Worm (Caenorhabditis elegans): ENCODE data around the gene K03A11.4.

The K03A11.4 gene

ce11 chrX:13090665-13091064, 12.7 kb downstream of the K03A11.4 start, which contains the start of gene R03G8.3:
TSS of gene R03G8.3 (plus strand) at chrX:13090965.
- no peak for TF ChIP-seq unc-62 (GFP tag; optimal IDR thresholded peaks at IDR 0.05)

DNA sequence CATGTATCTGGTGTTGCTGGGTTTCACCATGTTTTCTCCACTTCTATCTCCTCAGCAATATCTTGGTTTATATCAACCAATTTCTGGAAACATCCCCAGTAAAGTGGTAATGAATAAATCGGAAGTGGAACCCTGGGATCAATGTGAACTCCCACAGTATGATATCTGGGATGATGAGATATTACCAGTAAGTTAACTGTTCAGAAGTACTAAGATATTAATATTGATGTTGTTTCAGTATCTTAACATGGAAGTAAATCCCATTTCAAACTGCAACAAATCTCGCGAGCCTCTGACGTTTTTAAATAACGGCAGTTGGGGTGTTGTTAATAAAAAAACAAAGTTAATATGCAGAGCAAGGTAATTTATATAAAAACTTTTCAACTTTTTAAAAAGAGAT, 13.2 kb downstream of the K03A11.4 start:
- no peak for TF ChIP-seq unc-62 (GFP tag; optimal IDR thresholded peaks at IDR 0.05)

DNA sequence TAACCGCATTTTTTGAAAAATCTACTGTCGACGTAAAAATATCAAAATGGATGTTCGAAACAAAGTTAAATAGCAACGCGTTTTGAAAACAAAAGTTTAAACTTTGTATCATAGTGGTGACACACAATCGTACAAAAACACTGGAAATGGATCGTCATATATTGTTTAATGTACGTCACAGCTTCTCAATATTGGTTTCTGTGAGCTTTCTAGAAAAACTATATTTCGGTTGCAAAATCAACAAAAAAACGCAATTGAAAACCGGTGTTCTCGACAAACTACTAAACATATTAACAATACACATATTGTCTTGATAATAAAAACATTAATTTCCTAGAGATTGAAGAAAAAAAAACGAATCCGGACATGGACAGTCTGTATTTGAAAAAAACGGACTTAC, 22.4 kb downstream of the K03A11.4 start, which contains the start of gene R03G8.6:
Gene R03G8.6 (minus strand): TSS at position 101 of the 400 bp plus-strand sequence.
- no peak for TF ChIP-seq unc-62 (GFP tag; optimal IDR thresholded peaks at IDR 0.05)

DNA sequence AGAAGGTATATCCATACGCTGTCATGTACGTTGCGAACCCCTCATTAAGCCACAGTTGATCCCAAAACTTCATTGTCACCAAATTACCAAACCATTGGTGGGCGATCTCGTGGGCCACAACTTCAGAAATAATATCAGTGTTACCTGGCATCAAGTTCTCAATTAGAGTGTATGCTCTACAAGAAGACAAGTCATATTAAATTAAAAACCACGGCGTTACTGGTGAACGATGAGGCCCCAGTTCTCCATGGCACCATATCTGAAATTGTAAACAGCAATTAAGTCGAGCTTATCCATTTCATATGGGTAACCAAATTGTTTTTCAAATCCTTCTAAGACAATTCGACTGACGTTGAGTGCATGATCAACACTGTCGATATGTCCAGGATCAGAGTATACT, 24.9 kb downstream of the K03A11.4 start:
- no peak for TF ChIP-seq unc-62 (GFP tag; optimal IDR thresholded peaks at IDR 0.05)

DNA sequence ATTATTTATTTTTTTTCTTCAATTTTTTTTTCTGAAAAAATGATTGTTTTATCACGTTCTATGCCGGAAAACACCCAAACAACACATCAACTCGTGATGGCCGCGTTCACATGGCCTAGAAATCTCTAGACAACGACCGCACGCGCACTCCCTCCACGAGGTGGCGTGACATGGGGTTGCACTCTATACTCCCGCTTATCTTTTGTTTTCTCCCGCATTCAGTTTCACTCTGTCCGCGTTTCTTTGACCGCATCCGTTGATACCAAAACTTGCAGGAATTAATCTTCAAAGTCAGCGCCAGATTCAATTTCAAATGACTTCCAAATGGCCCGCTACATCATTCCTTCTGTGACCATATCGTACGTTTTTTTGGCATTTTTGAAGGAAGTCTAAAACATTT, 27.0 kb downstream of the K03A11.4 start, which contains the start of gene F17H10.1:
Gene F17H10.1 (plus strand): TSS at position 276 of the 400 bp plus-strand sequence.
- no peak for TF ChIP-seq unc-62 (GFP tag; optimal IDR thresholded peaks at IDR 0.05)

- TF ChIP-seq unc-62 (GFP tag; optimal IDR thresholded peaks at IDR 0.05), result no peak
Observed at ce11 chrX:13106177-13106761, 28.3 kb downstream of the K03A11.4 start.

DNA sequence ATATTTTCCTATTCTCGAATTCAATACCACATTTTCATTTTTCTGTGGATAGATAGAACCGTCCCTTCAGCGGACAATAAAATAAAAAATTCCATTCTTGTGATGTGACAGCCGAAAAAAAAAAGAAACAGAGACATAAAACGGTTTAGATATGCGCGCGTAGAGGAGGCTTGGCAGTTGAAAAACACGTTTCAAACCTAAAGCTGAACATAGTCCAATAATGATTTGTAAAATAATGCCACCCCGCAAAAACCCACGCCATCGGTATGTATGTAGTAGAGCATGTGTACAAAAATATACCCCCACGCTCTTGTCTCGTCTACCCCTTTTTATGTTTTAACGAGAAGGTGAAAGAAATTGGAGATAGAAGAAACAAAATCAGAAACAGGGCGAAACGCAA, 30.7 kb downstream of the K03A11.4 start:
- no peak for TF ChIP-seq unc-62 (GFP tag; optimal IDR thresholded peaks at IDR 0.05)

ce11 chrX:13110004-13110403, 32.0 kb downstream of the K03A11.4 start:
- TF ChIP-seq unc-62 (GFP tag; optimal IDR thresholded peaks at IDR 0.05), result no peak

DNA sequence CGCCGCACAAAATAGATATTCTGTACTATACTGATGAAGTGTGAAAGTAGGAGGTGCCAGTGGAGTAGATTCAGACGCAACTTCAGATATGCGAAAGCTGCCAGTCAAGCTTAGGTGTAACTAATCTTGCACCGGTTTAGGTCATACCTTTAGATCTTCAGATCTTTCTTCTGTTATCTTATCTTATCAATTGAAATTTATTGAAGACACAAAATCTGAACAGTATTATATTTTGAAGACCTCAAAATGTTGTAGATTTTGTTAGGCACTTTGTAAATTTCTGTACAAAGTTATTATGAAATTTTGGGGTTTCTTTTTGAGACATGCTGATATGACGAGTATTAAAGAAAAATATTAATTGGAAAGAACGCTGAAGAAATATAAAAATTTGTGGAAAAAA, 34.7 kb downstream of the K03A11.4 start:
- TF ChIP-seq unc-62 (GFP tag; optimal IDR thresholded peaks at IDR 0.05), result no peak

DNA sequence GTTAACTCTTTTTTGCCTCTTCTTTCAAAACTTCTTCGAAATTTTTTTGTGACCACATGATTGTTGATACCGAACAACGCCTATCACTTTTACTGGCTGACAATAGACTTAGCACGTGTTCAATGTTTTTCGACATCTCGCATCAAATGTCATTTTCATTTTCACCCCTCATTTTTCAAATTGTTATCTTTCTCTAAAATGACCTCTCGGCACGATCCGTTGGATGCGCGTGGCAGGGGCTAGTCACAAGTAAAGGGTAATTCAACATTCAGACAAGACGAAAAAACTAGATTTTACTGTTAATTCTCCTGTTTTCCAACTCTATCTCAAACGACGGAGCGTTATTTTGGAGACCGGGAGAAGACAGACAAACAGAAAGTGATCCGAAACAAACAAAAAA, 35.5 kb downstream of the K03A11.4 start, which contains the start of gene F17H10.2:
Gene F17H10.2 (plus strand): TSS at position 316 of the 400 bp plus-strand sequence.
- no peak for TF ChIP-seq unc-62 (GFP tag; optimal IDR thresholded peaks at IDR 0.05)

- no peak for TF ChIP-seq unc-62 (GFP tag; optimal IDR thresholded peaks at IDR 0.05)
Observed at ce11 chrX:13115694-13116093, 37.7 kb downstream of the K03A11.4 start.

DNA sequence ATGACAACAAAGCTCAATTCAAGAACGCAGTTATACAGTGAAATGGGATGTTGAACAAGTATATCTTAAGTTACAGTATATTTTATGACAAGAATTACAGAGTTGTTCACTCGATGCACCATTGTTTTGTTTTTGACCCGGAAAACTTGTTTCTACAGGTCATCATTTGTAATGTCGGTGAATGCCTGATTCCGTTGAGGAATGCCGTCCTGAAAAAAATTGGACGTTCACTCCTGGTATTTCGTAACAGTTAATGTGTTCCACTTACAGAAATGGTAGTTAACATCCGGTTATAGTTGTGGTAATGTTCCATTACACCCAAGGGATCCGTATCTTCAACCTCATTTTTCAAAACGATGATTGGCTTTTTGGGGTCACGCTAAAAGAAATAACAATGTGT, 38.4 kb downstream of the K03A11.4 start:
- TF ChIP-seq unc-62 (GFP tag; optimal IDR thresholded peaks at IDR 0.05), result no peak

DNA sequence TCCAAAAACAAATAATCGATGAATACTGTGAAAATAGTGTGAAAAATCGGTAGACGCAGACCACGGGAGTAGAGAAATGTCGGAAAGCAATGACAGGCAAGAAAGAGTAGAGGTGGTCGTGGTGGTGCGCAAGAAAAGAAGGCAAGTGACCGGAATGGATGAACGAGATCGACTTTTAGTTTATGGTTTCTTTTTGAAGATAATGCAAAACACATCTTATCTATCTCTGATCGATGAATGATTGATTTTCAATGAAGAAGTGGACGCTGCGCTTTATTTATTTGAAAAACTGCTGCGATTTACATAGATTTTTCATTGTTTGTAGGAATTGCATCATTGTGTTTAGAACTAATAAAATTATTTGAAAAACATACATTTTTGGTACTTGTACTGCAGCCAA, 41.9 kb downstream of the K03A11.4 start:
- no peak for TF ChIP-seq unc-62 (GFP tag; optimal IDR thresholded peaks at IDR 0.05)

DNA sequence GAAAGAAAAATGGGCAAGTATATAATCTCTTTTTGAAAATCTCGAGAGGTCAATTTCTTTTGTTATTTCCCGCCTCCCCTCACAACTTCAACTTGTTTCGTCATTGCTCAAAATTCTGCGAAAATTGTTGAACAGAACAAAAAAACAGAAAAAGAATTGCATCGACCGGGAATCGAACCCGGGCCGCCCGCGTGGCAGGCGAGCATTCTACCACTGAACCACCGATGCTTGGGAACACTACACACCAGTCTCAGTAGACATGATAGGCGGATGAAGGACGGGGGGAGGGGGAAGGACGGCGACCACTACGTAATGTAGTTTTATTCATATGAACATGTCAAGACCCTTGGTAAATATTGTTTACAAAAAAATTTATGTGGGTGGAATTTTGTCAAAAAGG, 43.1 kb downstream of the K03A11.4 start:
- TF ChIP-seq unc-62 (GFP tag; optimal IDR thresholded peaks at IDR 0.05), result no peak

DNA sequence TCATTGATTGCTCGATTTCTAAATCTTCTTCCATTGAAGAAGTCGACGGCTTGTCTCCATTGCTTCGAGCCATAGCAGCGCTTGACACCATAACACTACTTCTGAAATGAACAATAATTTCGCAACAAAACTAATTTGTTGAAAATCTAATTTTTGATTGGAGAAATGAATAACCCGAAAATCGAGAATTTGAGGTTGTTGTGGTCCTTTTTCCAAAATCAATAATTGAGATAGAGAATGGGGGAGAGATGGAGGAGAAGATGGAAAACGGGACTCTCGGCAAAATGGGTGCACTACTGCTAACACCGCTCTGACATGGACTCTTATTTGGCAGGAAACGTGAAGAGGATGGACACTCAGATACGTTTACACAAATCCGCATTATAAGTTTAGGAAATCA, 44.2 kb downstream of the K03A11.4 start, which contains the start of gene snx-17:
Gene snx-17 (minus strand): TSS at position 101 of the 400 bp plus-strand sequence.
- TF ChIP-seq unc-62 (GFP tag; optimal IDR thresholded peaks at IDR 0.05), result no peak

DNA sequence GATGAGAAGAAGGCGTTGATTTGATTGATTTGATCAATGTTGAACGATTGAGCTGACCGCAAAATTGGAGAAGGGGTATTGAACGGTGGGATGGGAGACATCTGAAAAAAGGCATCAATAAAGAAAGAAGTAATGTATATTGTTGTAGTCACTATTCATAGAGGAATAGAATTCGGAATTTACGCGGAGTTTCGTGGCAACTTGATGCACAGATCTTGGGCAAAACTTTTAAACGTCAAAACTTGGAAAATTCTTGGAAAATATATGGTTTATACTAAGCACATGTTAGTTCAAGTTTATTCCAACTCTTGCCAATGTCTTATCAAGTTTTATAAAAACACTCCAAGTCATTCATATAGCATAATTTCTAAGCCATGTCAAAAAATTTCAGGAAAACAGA, 48.4 kb downstream of the K03A11.4 start, which contains the start of gene F17H10.4:
Gene F17H10.4 (minus strand): TSS at position 101 of the 400 bp plus-strand sequence.
- TF ChIP-seq unc-62 (GFP tag; optimal IDR thresholded peaks at IDR 0.05), result no peak

- TF ChIP-seq unc-62 (GFP tag; optimal IDR thresholded peaks at IDR 0.05), result no peak
Observed at ce11 chrX:13129949-13130348, 52.0 kb downstream of the K03A11.4 start, which contains the start of gene spin-3. TSS of gene spin-3 (plus strand) at chrX:13130249.

Measured in whole organism, dauer.